Worm (Caenorhabditis elegans): ENCODE data around the gene hlh-13.

DNA sequence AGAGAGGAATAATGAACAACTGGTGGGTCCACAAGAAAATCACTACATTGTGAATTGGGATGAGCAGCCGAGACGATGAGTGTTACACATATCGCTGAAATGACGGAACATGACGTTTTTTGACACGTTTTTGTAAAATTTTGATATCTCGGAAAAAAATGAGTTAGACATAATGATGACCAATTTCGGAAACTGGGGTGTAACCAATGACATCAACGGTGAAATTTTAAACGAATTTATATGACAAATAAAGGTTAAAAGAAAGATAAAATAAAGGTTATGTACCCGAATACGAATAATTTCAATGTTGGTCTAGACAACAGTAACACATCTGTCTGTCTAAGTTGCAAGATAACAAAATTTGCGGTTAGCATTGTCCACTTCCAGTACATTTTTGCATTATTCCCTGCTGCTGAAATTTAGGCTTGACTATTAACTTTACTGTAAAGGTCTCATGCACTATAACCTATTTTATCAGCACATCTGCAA lies 30.3 kb downstream of the hlh-13 start, which contains the start of the genes twk-28 and ets-9:
- TF ChIP-seq mec-3 (tag; optimal IDR thresholded peaks at IDR 0.05; ENCODE audit: borderline replicate concordance): no peak
- TF ChIP-seq pha-4 (tag; optimal IDR thresholded peaks at IDR 0.05): no peak
- no peak for TF ChIP-seq madf-2 (tag; optimal IDR thresholded peaks at IDR 0.05)
- TF ChIP-seq nhr-232 (tag; optimal IDR thresholded peaks at IDR 0.05): no peak
- TF ChIP-seq F13H6.1 (tag; optimal IDR thresholded peaks at IDR 0.05): no peak
- TF ChIP-seq zip-5 (tag; optimal IDR thresholded peaks at IDR 0.05): no peak

All from whole organism, late embryonic.